Fruit fly (Drosophila melanogaster) whole organism, pupa: Measurements from ENCODE around the gene CG2701.

Experiments used
- CG10348 ChIP-seq: fragments of 200-800 bp; sonication (Bioruptor generic); IDR thresholded peaks from 2 replicates; pipeline ENCODE4 v1.3.6; 2022; ENCODE audit warnings: missing biosample characterization, missing genetic modification characterization
- CG12605 ChIP-seq: fragments of 200-800 bp; sonication (Bioruptor generic); IDR thresholded peaks from 2 replicates; pipeline ENCODE4 v1.3.6; 2022; ENCODE audit warnings: missing biosample characterization, missing genetic modification characterization
- CG13204 ChIP-seq: fragments of 200-800 bp; sonication (Bioruptor generic); optimal IDR thresholded peaks from 2 replicates; lab custom pipeline; 2018; ENCODE audit warnings: missing biosample characterization, mild to moderate bottlenecking, missing genetic modification characterization, moderate library complexity
- CG14655 ChIP-seq: fragments of 200-800 bp; sonication (Bioruptor generic); optimal IDR thresholded peaks from 3 replicates; lab custom pipeline; 2017; ENCODE audit warnings: mild to moderate bottlenecking, missing biosample characterization, missing genetic modification reagents, missing genetic modification characterization
- CG15710 ChIP-seq: fragments of 200-800 bp; sonication (Bioruptor generic); optimal IDR thresholded peaks from 2 replicates; lab custom pipeline; 2018; ENCODE audit warnings: missing biosample characterization, mild to moderate bottlenecking, missing genetic modification characterization, moderate library complexity
- CG17806 ChIP-seq: fragments of 200-800 bp; sonication (Bioruptor generic); optimal IDR thresholded peaks from 2 replicates; lab custom pipeline; 2018; ENCODE audit warnings: missing biosample characterization, mild to moderate bottlenecking, missing genetic modification characterization, moderate library complexity
- CG32121 ChIP-seq: fragments of 200-800 bp; sonication (Bioruptor generic); IDR thresholded peaks from 2 replicates; pipeline ENCODE4 v1.3.6; 2022; ENCODE audit warnings: missing biosample characterization, missing genetic modification characterization
- CG34367 ChIP-seq: fragments of 200-800 bp; sonication (Bioruptor generic); optimal IDR thresholded peaks from 2 replicates; lab custom pipeline; 2018; ENCODE audit warnings: missing biosample characterization, mild to moderate bottlenecking, missing genetic modification characterization
- CG4496 ChIP-seq: fragments of 200-800 bp; sonication (Bioruptor generic); IDR thresholded peaks from 3 replicates; pipeline ENCODE4 v1.3.6; 2022; ENCODE audit warnings: missing biosample characterization, missing genetic modification characterization
- CG8159 ChIP-seq: fragments of 200-800 bp; sonication (Bioruptor generic); optimal IDR thresholded peaks from 3 replicates; lab custom pipeline; 2018; ENCODE audit warnings: missing biosample characterization, mild to moderate bottlenecking, missing genetic modification characterization, moderate library complexity
- CG8301 ChIP-seq: fragments of 200-800 bp; sonication (Bioruptor generic); optimal IDR thresholded peaks from 2 replicates; lab custom pipeline; 2018; ENCODE audit warnings: missing biosample characterization, mild to moderate bottlenecking, missing genetic modification characterization
- CG9948 ChIP-seq: fragments of 200-800 bp; sonication (Bioruptor generic); optimal IDR thresholded peaks from 2 replicates; lab custom pipeline; 2018; ENCODE audit warnings: missing biosample characterization, mild to moderate bottlenecking, missing genetic modification characterization, moderate library complexity
- D1 ChIP-seq: fragments of 200-800 bp; sonication (Bioruptor generic); optimal IDR thresholded peaks from 2 replicates; lab custom pipeline; 2018; ENCODE audit warnings: missing biosample characterization, mild to moderate bottlenecking, missing genetic modification characterization, moderate library complexity
- EcR ChIP-seq: fragments of 200-800 bp; sonication (Bioruptor generic); optimal IDR thresholded peaks from 3 replicates; lab custom pipeline; 2019; ENCODE audit warnings: missing biosample characterization, missing genetic modification characterization, mild to moderate bottlenecking, moderate library complexity, missing genetic modification reagents
- Ets98B ChIP-seq: fragments of 200-800 bp; sonication (Bioruptor generic); IDR thresholded peaks from 2 replicates; pipeline ENCODE4 v1.3.6; 2022; ENCODE audit warnings: missing biosample characterization, missing genetic modification characterization
- Pif1A ChIP-seq: fragments of 200-800 bp; sonication (Bioruptor generic); optimal IDR thresholded peaks from 3 replicates; lab custom pipeline; 2016; ENCODE audit warnings: missing biosample characterization, missing genetic modification characterization
- Pif1B ChIP-seq: fragments of 200-800 bp; sonication (Bioruptor generic); optimal IDR thresholded peaks from 3 replicates; lab custom pipeline; 2016; ENCODE audit warnings: missing biosample characterization, missing genetic modification characterization
- Snoo ChIP-seq: fragments of 200-800 bp; sonication (Bioruptor generic); optimal IDR thresholded peaks from 3 replicates; lab custom pipeline; 2017; ENCODE audit warnings: missing biosample characterization, mild to moderate bottlenecking, missing genetic modification characterization, inconsistent platforms
- fd96Ca ChIP-seq: fragments of 200-800 bp; sonication (Bioruptor generic); IDR thresholded peaks from 3 replicates; pipeline ENCODE4 v1.3.6; 2022; ENCODE audit warnings: missing biosample characterization, missing genetic modification characterization
- gl ChIP-seq: fragments of 200-800 bp; sonication (Bioruptor generic); optimal IDR thresholded peaks from 2 replicates; lab custom pipeline; 2018; ENCODE audit warnings: missing biosample characterization, mild to moderate bottlenecking, missing genetic modification characterization
- rn ChIP-seq: fragments of 200-800 bp; sonication (Bioruptor generic); IDR thresholded peaks from 2 replicates; pipeline ENCODE4 v1.3.6; 2022; ENCODE audit warnings: missing biosample characterization, missing genetic modification characterization

The CG2701 gene

dm6 chrX:2704134-2704773 is 15.9 kb downstream of the CG2701 start, which contains the start of gene eIF2Bbeta:
TSS of gene eIF2Bbeta (plus strand) at chrX:2704571.
- TF ChIP-seq CG13204 (GFP tag; lab: Kevin White, UChicago) = no peak
- no peak for TF ChIP-seq rn (GFP tag; lab: Robert Waterston, UW)
- TF ChIP-seq CG10348 (GFP tag; lab: Robert Waterston, UW) = no peak
- TF ChIP-seq Ets98B (GFP tag; lab: Robert Waterston, UW) = no peak
- no peak for TF ChIP-seq CG14655 (GFP tag; lab: Kevin White, UChicago)
- no peak for TF ChIP-seq CG12605 (GFP tag; lab: Robert Waterston, UW)
- TF ChIP-seq, all 21 proteins: peak for 0

- TF ChIP-seq CG15710 (tag; lab: Kevin White, UChicago) (peak; percentile 100), CG12605 (GFP tag; lab: Robert Waterston, UW) (peak; percentile 100), CG9948 (tag; lab: Kevin White, UChicago) (peak; percentile 100), CG10348 (GFP tag; lab: Robert Waterston, UW) (peak; percentile 100), fd96Ca (peak; percentile 100), CG8301 (peak; percentile 100), CG32121 (GFP tag; lab: Robert Waterston, UW) (peak; percentile 100), CG17806 (tag; lab: Kevin White, UChicago) (peak; percentile 100), Pif1B (GFP tag; lab: Kevin White, UChicago) (peak; percentile 100), CG4496 (GFP tag; lab: Robert Waterston, UW) (peak; percentile 100), EcR (peak; percentile 83), Snoo (tag; lab: Kevin White, UChicago) (peak; percentile 100), CG13204 (GFP tag; lab: Kevin White, UChicago) (peak; percentile 100), Pif1A (peak; percentile 100), CG8159 (tag; lab: Kevin White, UChicago) (peak; percentile 100), Ets98B (GFP tag; lab: Robert Waterston, UW) (peak; percentile 100), CG34367 (tag; lab: Kevin White, UChicago) (peak; percentile 100), rn (GFP tag; lab: Robert Waterston, UW) (peak; percentile 100), D1 (tag; lab: Kevin White, UChicago) (peak; percentile 100), CG14655 (GFP tag; lab: Kevin White, UChicago) (peak; percentile 100), gl (peak; percentile 100)
Measured at dm6 chrX:2703693-2704092, 16.4 kb downstream of the CG2701 start, which contains the start of gene Ugalt. TSS of gene Ugalt (minus strand) at chrX:2703852.

- no peak for TF ChIP-seq CG17806 (tag; lab: Kevin White, UChicago)
- no peak for TF ChIP-seq Snoo (tag; lab: Kevin White, UChicago)
- TF ChIP-seq gl = no peak
- no peak for TF ChIP-seq rn (GFP tag; lab: Robert Waterston, UW)
- no peak for TF ChIP-seq CG8301
- no peak for TF ChIP-seq CG12605 (GFP tag; lab: Robert Waterston, UW)
- no peak for TF ChIP-seq CG8159 (tag; lab: Kevin White, UChicago)
- no peak for TF ChIP-seq CG10348 (GFP tag; lab: Robert Waterston, UW)
Measured at dm6 chrX:2698064-2698894, 21.8 kb downstream of the CG2701 start, which contains the start of the genes Spg7 and Lint-O. TSS of gene Spg7 (minus strand) at chrX:2698211. TSS of gene Lint-O (plus strand) at chrX:2698701.

dm6 chrX:2693786-2694185 is 26.3 kb downstream of the CG2701 start, which contains the start of gene dyw:
TSS of gene dyw (minus strand) at chrX:2693886.
- TF ChIP-seq CG32121 (GFP tag; lab: Robert Waterston, UW) = no peak
- TF ChIP-seq EcR = no peak
- no peak for TF ChIP-seq CG15710 (tag; lab: Kevin White, UChicago)
- no peak for TF ChIP-seq CG10348 (GFP tag; lab: Robert Waterston, UW)
- no peak for TF ChIP-seq Pif1B (GFP tag; lab: Kevin White, UChicago)
- no peak for TF ChIP-seq rn (GFP tag; lab: Robert Waterston, UW)
- no peak for TF ChIP-seq CG14655 (GFP tag; lab: Kevin White, UChicago)
- no peak for TF ChIP-seq CG9948 (tag; lab: Kevin White, UChicago)
- TF ChIP-seq CG13204 (GFP tag; lab: Kevin White, UChicago) = no peak
- TF ChIP-seq CG8301 = no peak

- TF ChIP-seq rn (GFP tag; lab: Robert Waterston, UW) = no peak
- TF ChIP-seq CG32121 (GFP tag; lab: Robert Waterston, UW) = no peak
- no peak for TF ChIP-seq Snoo (tag; lab: Kevin White, UChicago)
- TF ChIP-seq CG17806 (tag; lab: Kevin White, UChicago) = no peak
- no peak for TF ChIP-seq CG4496 (GFP tag; lab: Robert Waterston, UW)
- TF ChIP-seq CG10348 (GFP tag; lab: Robert Waterston, UW) = no peak
- no peak for TF ChIP-seq gl
Measured at dm6 chrX:2690376-2690775, 29.8 kb downstream of the CG2701 start.

- TF ChIP-seq CG8159 (tag; lab: Kevin White, UChicago) (peak; percentile 11), CG14655 (GFP tag; lab: Kevin White, UChicago) (no peak)
Measured at dm6 chrX:2686930-2687329, 33.2 kb downstream of the CG2701 start.
